Worm (Caenorhabditis elegans) whole organism, L4 larva: Measurements from ENCODE around the gene K02E11.3.

Source experiments
- D1046.2 ChIP-seq: fragments of 200-800 bp; sonication (Bioruptor generic); IDR thresholded peaks from 2 replicates; pipeline ENCODE4 v1.3.6; 2022; ENCODE audit warnings: missing genetic modification characterization, missing compliant biosample characterization
- F10B5.3 ChIP-seq: sonication (generic microtip); optimal IDR thresholded peaks from 2 replicates; lab custom pipeline; 2016; ENCODE audit warnings: mild to moderate bottlenecking, missing genetic modification characterization, missing compliant biosample characterization
- F37D6.2 ChIP-seq: sonication (generic microtip); optimal IDR thresholded peaks from 2 replicates; lab custom pipeline; 2016; ENCODE audit warnings: mild to moderate bottlenecking, missing genetic modification characterization, missing compliant biosample characterization
- F44E2.7 ChIP-seq: fragments of 200-800 bp; sonication (Bioruptor generic); IDR thresholded peaks from 2 replicates; pipeline ENCODE4 v2.1.2; 2022; ENCODE audit warnings: missing genetic modification characterization, missing compliant biosample characterization
- ZK546.5 ChIP-seq, 2 experiments: sonication (generic microtip); optimal IDR thresholded peaks; 2 replicates each; lab custom pipeline; 2017; ENCODE audit warnings: missing biosample characterization in 2 of 2, missing genetic modification characterization in 2 of 2
- aha-1 ChIP-seq: fragments of 150-350 bp; peaks from one replicate; lab custom pipeline; 2014; ENCODE audit warnings: missing biosample characterization, missing genetic modification characterization
- ceh-20 ChIP-seq: fragments of 200-800 bp; sonication (Bioruptor generic); IDR thresholded peaks from 2 replicates; pipeline ENCODE4 v1.3.6; 2022; ENCODE audit warnings: missing genetic modification reagents, missing genetic modification characterization, missing compliant biosample characterization
- ceh-28 ChIP-seq: fragments of 150-350 bp; optimal IDR thresholded peaks from 2 replicates; lab custom pipeline; 2014; ENCODE audit warnings: missing biosample characterization, missing genetic modification reagents, missing genetic modification characterization
- ceh-32 ChIP-seq: sonication (generic microtip); optimal IDR thresholded peaks from 2 replicates; lab custom pipeline; 2016; ENCODE audit warnings: mild to moderate bottlenecking, missing genetic modification characterization, missing compliant biosample characterization; ENCODE audit not compliant: poor library complexity
- ceh-44 ChIP-seq: fragments of 200-800 bp; sonication (Bioruptor generic); IDR thresholded peaks from 2 replicates; pipeline ENCODE4 v1.3.6; 2022; ENCODE audit warnings: missing genetic modification reagents, missing genetic modification characterization, missing compliant biosample characterization
- ceh-82 ChIP-seq: sonication (generic microtip); optimal IDR thresholded peaks from 2 replicates; lab custom pipeline; 2017; ENCODE audit warnings: missing biosample characterization, missing genetic modification characterization
- ces-1 ChIP-seq: fragments of 150-350 bp; sonication (generic microtip); optimal IDR thresholded peaks from 4 replicates; lab custom pipeline; 2014; ENCODE audit warnings: missing biosample characterization, missing genetic modification reagents, missing genetic modification characterization
- ctbp-1 ChIP-seq: fragments of 200-800 bp; sonication (Bioruptor generic); IDR thresholded peaks from 2 replicates; pipeline ENCODE4 v1.3.6; 2022; ENCODE audit warnings: missing genetic modification reagents, missing genetic modification characterization, missing compliant biosample characterization
- daf-16 ChIP-seq, 3 experiments: sonication (generic microtip); optimal IDR thresholded peaks; 2 replicates each; lab custom pipeline; 2016 to 2017; ENCODE audit warnings: missing genetic modification characterization in 3 of 3, missing genetic modification reagents in 3 of 3, mild to moderate bottlenecking in 2 of 3, missing compliant biosample characterization in 2 of 3, missing biosample characterization in 1 of 3, moderate library complexity in 1 of 3
- daf-19 ChIP-seq: fragments of 200-800 bp; sonication (Bioruptor generic); conservative IDR thresholded peaks from 2 replicates; pipeline ENCODE4 v1.3.6; 2022; ENCODE audit warnings: missing genetic modification characterization, missing compliant biosample characterization
- dmd-6 ChIP-seq: fragments of 200-800 bp; sonication (Bioruptor generic); IDR thresholded peaks from 2 replicates; pipeline ENCODE4 v1.3.6; 2022; ENCODE audit warnings: missing genetic modification reagents, missing genetic modification characterization, missing compliant biosample characterization
- dpl-1 ChIP-seq: fragments of 150-350 bp; optimal IDR thresholded peaks from 2 replicates; lab custom pipeline; 2014; ENCODE audit warnings: missing biosample characterization, missing genetic modification reagents, missing genetic modification characterization
- duxl-1 ChIP-seq: sonication (generic microtip); optimal IDR thresholded peaks from 2 replicates; lab custom pipeline; 2016; ENCODE audit warnings: mild to moderate bottlenecking, missing genetic modification characterization, moderate library complexity, missing compliant biosample characterization; ENCODE audit not compliant: poor library complexity
- fkh-10 ChIP-seq: fragments of 150-350 bp; optimal IDR thresholded peaks from 2 replicates; lab custom pipeline; 2014; ENCODE audit warnings: missing biosample characterization, missing genetic modification reagents, missing genetic modification characterization
- fos-1 ChIP-seq: fragments of 150-350 bp; optimal IDR thresholded peaks from 2 replicates; lab custom pipeline; 2014; ENCODE audit warnings: missing biosample characterization, missing genetic modification characterization
- hif-1 ChIP-seq, 2 experiments: sonication (generic microtip); optimal IDR thresholded peaks; 2 replicates each; lab custom pipeline; 2016 to 2017; ENCODE audit warnings: missing compliant biosample characterization in 2 of 2, missing genetic modification characterization in 2 of 2, missing genetic modification reagents in 2 of 2, missing genotype in 2 of 2, mild to moderate bottlenecking in 1 of 2
- hlh-11 ChIP-seq: fragments of 200-800 bp; sonication (Bioruptor generic); optimal IDR thresholded peaks from 2 replicates; lab custom pipeline; 2018; ENCODE audit warnings: mild to moderate bottlenecking, missing genetic modification characterization, missing compliant biosample characterization
- jun-1 ChIP-seq: fragments of 150-350 bp; optimal IDR thresholded peaks from 2 replicates; lab custom pipeline; 2014; ENCODE audit warnings: missing biosample characterization, missing genetic modification reagents, missing genetic modification characterization
- lim-7 ChIP-seq: fragments of 200-800 bp; sonication (Bioruptor generic); IDR thresholded peaks from 2 replicates; pipeline ENCODE4 v1.3.6; 2022; ENCODE audit warnings: missing genetic modification characterization, missing compliant biosample characterization
- lin-1 ChIP-seq: fragments of 200-800 bp; sonication (Bioruptor generic); IDR thresholded peaks from 2 replicates; pipeline ENCODE4 v1.3.6; 2022; ENCODE audit warnings: missing genetic modification reagents, missing genetic modification characterization, missing compliant biosample characterization
- lin-13 ChIP-seq: fragments of 150-350 bp; optimal IDR thresholded peaks from 2 replicates; lab custom pipeline; 2014; ENCODE audit warnings: missing biosample characterization, missing genetic modification reagents, missing genetic modification characterization
- lin-38 ChIP-seq: fragments of 200-800 bp; sonication (Bioruptor generic); IDR thresholded peaks from 2 replicates; pipeline ENCODE4 v1.3.6; 2022; ENCODE audit warnings: missing genetic modification reagents, missing genetic modification characterization, missing compliant biosample characterization
- lin-39 ChIP-seq: fragments of 150-350 bp; optimal IDR thresholded peaks from 2 replicates; lab custom pipeline; 2014; ENCODE audit warnings: missing biosample characterization, missing genetic modification reagents, missing genetic modification characterization
- madf-5 ChIP-seq, 2 experiments: fragments of 200-800 bp; sonication (Bioruptor generic); IDR thresholded peaks; 2 replicates each; pipeline ENCODE4 v1.3.6; 2022; ENCODE audit warnings: missing compliant biosample characterization in 2 of 2, missing genetic modification characterization in 2 of 2
- mxl-3 ChIP-seq: fragments of 200-800 bp; sonication (Bioruptor generic); optimal IDR thresholded peaks from 2 replicates; lab custom pipeline; 2018; ENCODE audit warnings: mild to moderate bottlenecking, missing genetic modification characterization, missing compliant biosample characterization
- nhr-237 ChIP-seq: sonication (generic microtip); optimal IDR thresholded peaks from 2 replicates; lab custom pipeline; 2017; ENCODE audit warnings: missing biosample characterization, missing genetic modification characterization
- nhr-28 ChIP-seq: fragments of 150-350 bp; optimal IDR thresholded peaks from 2 replicates; lab custom pipeline; 2014; ENCODE audit warnings: missing biosample characterization, missing genetic modification characterization
- nhr-42 ChIP-seq: fragments of 200-800 bp; sonication (Bioruptor generic); IDR thresholded peaks from 2 replicates; pipeline ENCODE4 v1.3.6; 2022; ENCODE audit warnings: missing genetic modification characterization, missing compliant biosample characterization
- pha-4 ChIP-seq, 2 experiments: fragments of 150-350 bp in 1 of 2; fragments of 200-800 bp in 1 of 2; sonication (Bioruptor generic) in 1 of 2; IDR thresholded peaks in 1 of 2; optimal IDR thresholded peaks in 1 of 2; 2 replicates each; pipeline versions ENCODE4 v1.3.6 to Lab custom; 2014 to 2022; ENCODE audit warnings: missing genetic modification characterization in 2 of 2, missing genetic modification reagents in 2 of 2, missing biosample characterization in 1 of 2, missing compliant biosample characterization in 1 of 2
- skn-1 ChIP-seq: fragments of 150-350 bp; optimal IDR thresholded peaks from 2 replicates; lab custom pipeline; 2014; ENCODE audit warnings: missing biosample characterization, missing genetic modification characterization
- snpc-1.2 ChIP-seq: fragments of 200-800 bp; sonication (Bioruptor generic); IDR thresholded peaks from 2 replicates; pipeline ENCODE4 v1.3.6; 2022; ENCODE audit warnings: missing genetic modification reagents, missing genetic modification characterization, missing compliant biosample characterization
- spr-1 ChIP-seq: sonication (generic microtip); optimal IDR thresholded peaks from 2 replicates; lab custom pipeline; 2016; ENCODE audit warnings: mild to moderate bottlenecking, missing genetic modification characterization, missing compliant biosample characterization
- tag-97 ChIP-seq: fragments of 200-800 bp; sonication (Bioruptor generic); IDR thresholded peaks from 2 replicates; pipeline ENCODE4 v1.3.6; 2022; ENCODE audit warnings: missing genetic modification characterization, missing compliant biosample characterization
- unc-39 ChIP-seq: sonication (generic microtip); optimal IDR thresholded peaks from 2 replicates; lab custom pipeline; 2017; ENCODE audit warnings: missing biosample characterization, missing genetic modification characterization
- unc-62 ChIP-seq, 3 experiments: fragments of 150-350 bp in 1 of 3; sonication (generic microtip); optimal IDR thresholded peaks in 2 of 3; peaks in 1 of 3; 1 replicate in 1 of 3; 2 replicates in 2 of 3; lab custom pipeline; 2014 to 2017; ENCODE audit warnings: missing biosample characterization in 3 of 3, missing genetic modification characterization in 3 of 3, missing genetic modification reagents in 3 of 3, missing genotype in 1 of 3
- vab-7 ChIP-seq: fragments of 200-800 bp; sonication (Bioruptor generic); IDR thresholded peaks from 2 replicates; pipeline ENCODE4 v1.3.6; 2022; ENCODE audit warnings: missing genetic modification reagents, missing genetic modification characterization, missing compliant biosample characterization
- zfp-3 ChIP-seq: fragments of 200-800 bp; sonication (Bioruptor generic); conservative IDR thresholded peaks from 2 replicates; pipeline ENCODE4 v1.3.6; 2022; ENCODE audit warnings: missing genetic modification reagents, missing genetic modification characterization, missing compliant biosample characterization
- zip-2 ChIP-seq: fragments of 150-350 bp; optimal IDR thresholded peaks from 2 replicates; lab custom pipeline; 2014; ENCODE audit warnings: missing biosample characterization, missing genetic modification characterization
- ztf-7 ChIP-seq: fragments of 150-350 bp; optimal IDR thresholded peaks from 2 replicates; lab custom pipeline; 2014; ENCODE audit warnings: missing biosample characterization, missing genetic modification characterization

Gene K02E11.3

DNA sequence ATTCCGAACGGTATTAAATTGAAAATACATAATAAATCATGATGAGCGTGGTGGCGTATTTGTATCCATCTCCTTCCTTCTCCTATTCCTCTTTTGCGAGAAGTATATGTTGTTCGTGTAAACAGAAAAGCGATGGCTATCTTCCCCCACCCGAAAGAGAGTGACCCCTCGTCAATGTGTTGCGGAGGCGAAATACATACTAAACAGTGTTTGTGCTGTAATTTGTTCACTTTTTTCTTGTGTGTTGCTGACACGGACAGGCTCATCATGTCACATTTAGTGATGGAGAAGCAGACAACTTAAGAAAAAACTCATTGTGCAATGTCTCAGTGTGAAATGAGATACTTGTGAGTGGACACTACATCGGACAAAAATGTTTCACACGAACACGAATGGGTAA is 15.0 kb downstream of the K02E11.3 start:
- TF ChIP-seq D1046.2 (GFP tag; lab: Robert Waterston, UW) (no peak), hlh-11 (tag; lab: Kevin White, UChicago) (peak; percentile 10), snpc-1.2 (GFP tag; lab: Robert Waterston, UW) (no peak), tag-97 (no peak), ZK546.5 (tag; optimal IDR thresholded peaks at IDR 0.05; lab: Kevin White, UChicago) (no peak), madf-5 (GFP tag; IDR thresholded peaks at IDR 0.05; lab: Robert Waterston, UW) (no peak), dmd-6 (peak; percentile 20; the same call in 1 of the 2 replicates), hif-1 (tag; optimal IDR thresholded peaks at IDR 0.05; lab: Kevin White, UChicago) (no peak), duxl-1 (tag; lab: Kevin White, UChicago) (no peak), aha-1 (tag; lab: Kevin White, UChicago) (no peak), F37D6.2 (tag; lab: Kevin White, UChicago) (no peak), F44E2.7 (GFP tag; lab: Robert Waterston, UW) (no peak), ztf-7 (tag; lab: Kevin White, UChicago) (no peak), ceh-20 (no peak), dpl-1 (no peak), nhr-237 (tag; lab: Kevin White, UChicago) (no peak), lin-38 (GFP tag; lab: Robert Waterston, UW) (no peak), ceh-28 (tag; lab: Kevin White, UChicago) (no peak), nhr-28 (tag; lab: Kevin White, UChicago) (peak; percentile 8), fkh-10 (GFP tag; lab: Kevin White, UChicago) (no peak), F10B5.3 (tag; lab: Kevin White, UChicago) (no peak), unc-62 (GFP tag; optimal IDR thresholded peaks at IDR 0.05 in 1 of 2; lab: Kevin White, UChicago) (peak in 1 of 2 experiments; percentile 24), unc-62 (tag; optimal IDR thresholded peaks at IDR 0.05; lab: Kevin White, UChicago) (no peak), mxl-3 (GFP tag; lab: Kevin White, UChicago) (peak; percentile 12), daf-19 (GFP tag; lab: Robert Waterston, UW) (no peak), lin-1 (GFP tag; lab: Robert Waterston, UW) (no peak), unc-39 (tag; lab: Kevin White, UChicago) (no peak), ceh-32 (tag; lab: Kevin White, UChicago) (no peak), fos-1 (no peak), spr-1 (tag; lab: Kevin White, UChicago) (no peak), zip-2 (tag; lab: Kevin White, UChicago) (no peak), daf-16 (GFP tag; optimal IDR thresholded peaks at IDR 0.05; lab: Kevin White, UChicago) (peak in 1 of 2 experiments; percentile 56), daf-16 (tag; optimal IDR thresholded peaks at IDR 0.05; lab: Kevin White, UChicago) (peak; percentile 80), lin-39 (tag; lab: Kevin White, UChicago) (no peak), zfp-3 (GFP tag; lab: Robert Waterston, UW) (no peak), nhr-42 (GFP tag; lab: Robert Waterston, UW) (no peak)

DNA sequence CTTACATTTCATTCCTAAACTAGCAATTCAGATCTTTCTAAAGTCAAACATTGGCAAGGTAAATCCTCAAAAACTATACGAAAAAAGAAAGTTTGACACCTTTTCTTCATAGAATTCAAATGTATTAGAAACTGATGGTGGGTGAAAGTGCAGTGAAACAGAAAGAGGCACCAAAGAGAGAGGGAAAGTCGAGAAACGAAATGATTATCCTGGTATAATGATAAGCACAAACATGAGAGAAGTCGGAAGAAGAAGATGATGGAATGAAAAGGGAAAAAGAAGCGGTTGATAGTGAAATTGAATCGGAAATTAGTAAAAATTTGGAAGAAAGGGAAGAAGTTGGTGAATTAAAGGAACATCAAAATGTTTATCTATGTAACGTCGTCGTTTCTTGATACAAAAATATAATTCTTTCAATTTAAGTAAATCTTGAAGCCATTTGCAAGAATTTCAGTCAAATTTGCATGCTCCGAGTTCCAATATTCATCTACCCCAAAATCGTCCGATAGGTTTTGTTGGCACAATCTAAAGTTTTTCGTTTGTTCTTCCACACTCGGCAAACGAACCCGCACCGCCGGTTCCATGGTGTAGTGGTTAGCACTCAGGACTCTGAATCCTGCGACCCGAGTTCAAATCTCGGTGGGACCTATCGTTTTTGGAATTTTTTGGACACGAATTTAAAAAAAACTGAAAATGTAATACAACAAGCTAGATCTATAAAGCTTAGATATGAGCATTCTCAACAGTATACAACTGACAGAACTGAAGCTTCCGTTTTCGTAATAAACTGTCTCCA is 15.7 kb downstream of the K02E11.3 start:
- TF ChIP-seq vab-7 (GFP tag; lab: Robert Waterston, UW) = 0 out of 2 replicates have a peak, but pooled peaks have one; percentile 59
- TF ChIP-seq lin-13 (GFP tag; lab: Kevin White, UChicago) = no peak
- no peak for TF ChIP-seq fkh-10 (GFP tag; lab: Kevin White, UChicago)
- 0 out of 2 replicates have a peak, but pooled peaks have one; percentile 22 for TF ChIP-seq dmd-6
- TF ChIP-seq madf-5 (GFP tag; IDR thresholded peaks at IDR 0.05; lab: Robert Waterston, UW) = no peak
- peak; percentile 68; the same call in 1 of the 2 replicates for TF ChIP-seq lim-7
- no peak for TF ChIP-seq jun-1 (tag; lab: Kevin White, UChicago)
- TF ChIP-seq F10B5.3 (tag; lab: Kevin White, UChicago) = no peak
- 0 out of 2 replicates have a peak, but pooled peaks have one; percentile 74 for TF ChIP-seq ceh-44
- TF ChIP-seq skn-1 (tag; lab: Kevin White, UChicago) = no peak
- 0 out of 2 replicates have a peak, but pooled peaks have one; percentile 31 for TF ChIP-seq ctbp-1
- TF ChIP-seq pha-4 (GFP tag; IDR thresholded peaks at IDR 0.05; lab: Robert Waterston, UW) = peak; percentile 54; the same call in 1 of the 2 replicates
- no peak for TF ChIP-seq pha-4 (tag; optimal IDR thresholded peaks at IDR 0.05; lab: Kevin White, UChicago)
- peak; percentile 46 for TF ChIP-seq aha-1 (tag; lab: Kevin White, UChicago)
- TF ChIP-seq ces-1 = no peak
- TF ChIP-seq lin-38 (GFP tag; lab: Robert Waterston, UW) = 0 out of 2 replicates have a peak, but pooled peaks have one; percentile 18
- TF ChIP-seq ceh-82 = no peak
